Worm (Caenorhabditis elegans) whole organism, L2 larva: Measurements from ENCODE around the gene ire-1.
A peak's percentile ranks its signal among the peaks of the same experiment; 100 is the strongest.

ENCODE experiments used
- C34F6.9 ChIP-seq: fragments of 150-350 bp; optimal IDR thresholded peaks from 2 replicates; lab custom pipeline; 2014; ENCODE audit warnings: missing biosample characterization, missing genetic modification characterization
- F13H6.1 ChIP-seq: sonication (generic microtip); optimal IDR thresholded peaks from 2 replicates; lab custom pipeline; 2016; ENCODE audit warnings: missing genetic modification characterization, missing compliant biosample characterization
- R02D3.7 ChIP-seq: fragments of 150-350 bp; optimal IDR thresholded peaks from 2 replicates; lab custom pipeline; 2014; ENCODE audit warnings: missing biosample characterization, missing genetic modification characterization
- Y55F3AM.14 ChIP-seq: fragments of 200-800 bp; sonication (Bioruptor generic); optimal IDR thresholded peaks from 2 replicates; lab custom pipeline; 2018; ENCODE audit warnings: mild to moderate bottlenecking, missing genetic modification characterization, missing compliant biosample characterization
- ZK546.5 ChIP-seq: sonication (generic microtip); optimal IDR thresholded peaks from 2 replicates; lab custom pipeline; 2017; ENCODE audit warnings: missing biosample characterization, missing genetic modification characterization
- alr-1 ChIP-seq: fragments of 150-350 bp; optimal IDR thresholded peaks from 2 replicates; lab custom pipeline; 2014; ENCODE audit warnings: missing biosample characterization, missing genetic modification characterization
- aly-2 ChIP-seq: fragments of 150-350 bp; optimal IDR thresholded peaks from 2 replicates; lab custom pipeline; 2014; ENCODE audit warnings: missing biosample characterization, missing genetic modification characterization
- ama-1 ChIP-seq: fragments of 150-350 bp; optimal IDR thresholded peaks from 2 replicates; lab custom pipeline; 2018; ENCODE audit warnings: inconsistent platforms
- blmp-1 ChIP-seq: sonication (generic microtip); optimal IDR thresholded peaks from 2 replicates; lab custom pipeline; 2017; ENCODE audit warnings: missing genetic modification characterization, mild to moderate bottlenecking, missing compliant biosample characterization, antibody characterized with exemption, moderate library complexity; ENCODE audit not compliant: insufficient read depth
- ceh-16 ChIP-seq: fragments of 150-350 bp; optimal IDR thresholded peaks from 2 replicates; lab custom pipeline; 2014; ENCODE audit warnings: missing biosample characterization, missing genetic modification characterization
- ceh-82 ChIP-seq: fragments of 150-350 bp; optimal IDR thresholded peaks from 2 replicates; lab custom pipeline; 2014; ENCODE audit warnings: missing biosample characterization, missing genetic modification characterization
- crh-2 ChIP-seq: sonication (generic microtip); optimal IDR thresholded peaks from 2 replicates; lab custom pipeline; 2017; ENCODE audit warnings: missing biosample characterization, missing genetic modification characterization
- dmd-4 ChIP-seq: sonication (generic microtip); optimal IDR thresholded peaks from 2 replicates; lab custom pipeline; 2017; ENCODE audit warnings: missing biosample characterization, missing genetic modification characterization
- egl-27 ChIP-seq: sonication (generic microtip); optimal IDR thresholded peaks from 3 replicates; lab custom pipeline; 2017; ENCODE audit warnings: missing biosample characterization, missing genetic modification reagents, missing genetic modification characterization
- elt-1 ChIP-seq: fragments of 150-350 bp; optimal IDR thresholded peaks from 2 replicates; lab custom pipeline; 2014; ENCODE audit warnings: missing biosample characterization, missing genetic modification characterization
- elt-3 ChIP-seq: sonication (generic microtip); optimal IDR thresholded peaks from 2 replicates; lab custom pipeline; 2017; ENCODE audit warnings: missing biosample characterization, missing genetic modification characterization
- fos-1 ChIP-seq: fragments of 150-350 bp; optimal IDR thresholded peaks from 2 replicates; lab custom pipeline; 2014; ENCODE audit warnings: missing biosample characterization, missing genetic modification characterization
- gmeb-1 ChIP-seq: fragments of 150-350 bp; optimal IDR thresholded peaks from 2 replicates; lab custom pipeline; 2014; ENCODE audit warnings: missing biosample characterization, missing genetic modification characterization
- lin-11 ChIP-seq: fragments of 150-350 bp; sonication (generic microtip); optimal IDR thresholded peaks from 2 replicates; lab custom pipeline; 2014; ENCODE audit warnings: missing biosample characterization, missing genetic modification characterization, inconsistent platforms, mixed read lengths
- lin-13 ChIP-seq: fragments of 150-350 bp; optimal IDR thresholded peaks from 2 replicates; lab custom pipeline; 2014; ENCODE audit warnings: missing biosample characterization, missing genetic modification reagents, missing genetic modification characterization
- lin-39 ChIP-seq: fragments of 150-350 bp; optimal IDR thresholded peaks from 2 replicates; lab custom pipeline; 2014; ENCODE audit warnings: missing biosample characterization, missing genetic modification reagents, missing genetic modification characterization
- lsy-2 ChIP-seq, 2 experiments: fragments of 150-350 bp in 1 of 2; sonication (generic microtip) in 1 of 2; optimal IDR thresholded peaks; 2 replicates each; lab custom pipeline; 2014 to 2017; ENCODE audit warnings: missing biosample characterization in 2 of 2, missing genetic modification characterization in 2 of 2
- mab-5 ChIP-seq: fragments of 150-350 bp; optimal IDR thresholded peaks from 2 replicates; lab custom pipeline; 2014; ENCODE audit warnings: missing biosample characterization, missing genetic modification characterization
- mbf-1 ChIP-seq: sonication (generic microtip); optimal IDR thresholded peaks from 2 replicates; lab custom pipeline; 2017; ENCODE audit warnings: missing biosample characterization, missing genetic modification characterization
- mdl-1 ChIP-seq, 2 experiments: fragments of 150-350 bp in 1 of 2; sonication (generic microtip) in 1 of 2; optimal IDR thresholded peaks; 2 replicates each; lab custom pipeline; 2017; ENCODE audit warnings: missing biosample characterization in 2 of 2, missing genetic modification characterization in 2 of 2
- nhr-10 ChIP-seq: sonication (generic microtip); optimal IDR thresholded peaks from 2 replicates; lab custom pipeline; 2017; ENCODE audit warnings: missing biosample characterization, missing genetic modification characterization
- nhr-11 ChIP-seq: fragments of 150-350 bp; optimal IDR thresholded peaks from 2 replicates; lab custom pipeline; 2014; ENCODE audit warnings: missing biosample characterization, missing genetic modification characterization
- nhr-12 ChIP-seq: fragments of 150-350 bp; optimal IDR thresholded peaks from 2 replicates; lab custom pipeline; 2014; ENCODE audit warnings: missing biosample characterization, missing genetic modification characterization
- nhr-129 ChIP-seq: fragments of 150-350 bp; optimal IDR thresholded peaks from 2 replicates; lab custom pipeline; 2014; ENCODE audit warnings: missing biosample characterization, missing genetic modification characterization
- nhr-21 ChIP-seq: fragments of 150-350 bp; optimal IDR thresholded peaks from 2 replicates; lab custom pipeline; 2014; ENCODE audit warnings: missing biosample characterization, missing genetic modification characterization
- nhr-23 ChIP-seq: fragments of 150-350 bp; optimal IDR thresholded peaks from 2 replicates; lab custom pipeline; 2014; ENCODE audit warnings: missing biosample characterization, missing genetic modification reagents, missing genetic modification characterization
- nhr-237 ChIP-seq: fragments of 150-350 bp; optimal IDR thresholded peaks from 2 replicates; lab custom pipeline; 2014; ENCODE audit warnings: missing biosample characterization, missing genetic modification characterization
- nhr-25 ChIP-seq: fragments of 150-350 bp; sonication (generic microtip); optimal IDR thresholded peaks from 3 replicates; lab custom pipeline; 2014; ENCODE audit warnings: missing biosample characterization, missing genetic modification characterization
- nhr-6 ChIP-seq: fragments of 150-350 bp; optimal IDR thresholded peaks from 2 replicates; lab custom pipeline; 2014; ENCODE audit warnings: missing biosample characterization, missing genetic modification characterization
- nhr-77 ChIP-seq: fragments of 150-350 bp; optimal IDR thresholded peaks from 2 replicates; lab custom pipeline; 2014; ENCODE audit warnings: missing biosample characterization, missing genetic modification characterization
- peb-1 ChIP-seq: fragments of 150-350 bp; optimal IDR thresholded peaks from 2 replicates; lab custom pipeline; 2014; ENCODE audit warnings: missing biosample characterization, missing genetic modification characterization
- sem-4 ChIP-seq: fragments of 150-350 bp; optimal IDR thresholded peaks from 2 replicates; lab custom pipeline; 2014; ENCODE audit warnings: missing biosample characterization, missing genetic modification reagents, missing genetic modification characterization
- skn-1 ChIP-seq: sonication (generic microtip); optimal IDR thresholded peaks from 2 replicates; lab custom pipeline; 2017; ENCODE audit warnings: missing biosample characterization, missing genetic modification characterization
- sma-3 ChIP-seq: sonication (generic microtip); optimal IDR thresholded peaks from 2 replicates; lab custom pipeline; 2016; ENCODE audit warnings: missing genetic modification reagents, missing genetic modification characterization, missing compliant biosample characterization
- sma-9 ChIP-seq, 2 experiments: fragments of 150-350 bp in 1 of 2; sonication (generic microtip) in 1 of 2; optimal IDR thresholded peaks; 2 replicates each; lab custom pipeline; 2014 to 2016; ENCODE audit warnings: missing genetic modification characterization in 2 of 2, mild to moderate bottlenecking in 1 of 2, missing biosample characterization in 1 of 2, missing compliant biosample characterization in 1 of 2, missing genetic modification reagents in 1 of 2, moderate library complexity in 1 of 2
- snpc-4 ChIP-seq: fragments of 150-350 bp; optimal IDR thresholded peaks from 2 replicates; lab custom pipeline; 2014; ENCODE audit warnings: missing biosample characterization, missing genetic modification characterization
- unc-39 ChIP-seq: fragments of 150-350 bp; optimal IDR thresholded peaks from 2 replicates; lab custom pipeline; 2014; ENCODE audit warnings: missing biosample characterization, missing genetic modification characterization
- unc-55 ChIP-seq: fragments of 150-350 bp; sonication (generic microtip); optimal IDR thresholded peaks from 3 replicates; lab custom pipeline; 2014; ENCODE audit warnings: missing biosample characterization, missing genetic modification reagents, missing genetic modification characterization
- unc-62 ChIP-seq: fragments of 150-350 bp; optimal IDR thresholded peaks from 2 replicates; lab custom pipeline; 2014; ENCODE audit warnings: missing biosample characterization, missing genetic modification reagents, missing genetic modification characterization
- zag-1 ChIP-seq: fragments of 150-350 bp; optimal IDR thresholded peaks from 2 replicates; lab custom pipeline; 2014; ENCODE audit warnings: missing biosample characterization, missing genetic modification characterization
- ztf-1 ChIP-seq: fragments of 200-800 bp; sonication (Bioruptor generic); conservative IDR thresholded peaks from 2 replicates; pipeline ENCODE4 v1.3.6; 2022; ENCODE audit warnings: missing genetic modification characterization, missing compliant biosample characterization
- ztf-11 ChIP-seq: sonication (generic microtip); optimal IDR thresholded peaks from 2 replicates; lab custom pipeline; 2017; ENCODE audit warnings: missing biosample characterization, missing genetic modification characterization
- ztf-4 ChIP-seq: fragments of 150-350 bp; optimal IDR thresholded peaks from 2 replicates; lab custom pipeline; 2014; ENCODE audit warnings: missing biosample characterization, missing genetic modification characterization

ire-1 gene

DNA sequence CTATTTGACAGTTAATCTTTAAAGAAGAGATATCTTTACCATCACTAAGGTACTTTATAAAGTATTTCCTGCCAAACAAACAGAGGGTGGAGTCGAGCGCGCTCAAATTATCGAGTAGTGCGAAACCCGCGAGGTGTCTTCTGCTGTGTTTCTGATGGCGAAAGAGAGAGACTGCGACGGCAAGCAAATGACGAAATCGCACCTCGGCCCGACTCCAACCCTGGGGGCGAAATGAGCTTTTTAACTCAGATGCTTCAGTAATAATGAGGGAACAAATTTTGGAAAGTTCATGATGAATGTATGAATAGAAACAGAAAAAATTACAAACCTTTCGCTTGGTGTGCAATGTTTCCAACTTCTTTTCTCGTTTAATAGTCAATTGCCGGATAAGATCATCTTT lies 33.2 kb downstream of the ire-1 start (continued):
- no peak for TF ChIP-seq R02D3.7 (tag; lab: Kevin White, UChicago)
- TF ChIP-seq crh-2 = peak; percentile 69
- no peak for TF ChIP-seq elt-1
- TF ChIP-seq elt-3 (tag; lab: Kevin White, UChicago) = no peak
- no peak for TF ChIP-seq ztf-4 (tag; lab: Kevin White, UChicago)
- no peak for TF ChIP-seq zag-1 (tag; lab: Kevin White, UChicago)
- TF ChIP-seq lsy-2 (tag; optimal IDR thresholded peaks at IDR 0.05; lab: Kevin White, UChicago) = peak; percentile 51
- TF ChIP-seq ZK546.5 (tag; lab: Kevin White, UChicago) = no peak
- no peak for TF ChIP-seq ztf-11 (tag; lab: Kevin White, UChicago)
- peak; percentile 59 for TF ChIP-seq nhr-25 (tag; lab: Kevin White, UChicago)
- TF ChIP-seq sma-3 (GFP tag; lab: Kevin White, UChicago) = peak; percentile 84
- TF ChIP-seq ama-1 (lab: Kevin White, UChicago) = peak; percentile 84
- no peak for TF ChIP-seq unc-39 (tag; lab: Kevin White, UChicago)
- peak; percentile 85 for TF ChIP-seq nhr-129 (tag; lab: Kevin White, UChicago)

DNA sequence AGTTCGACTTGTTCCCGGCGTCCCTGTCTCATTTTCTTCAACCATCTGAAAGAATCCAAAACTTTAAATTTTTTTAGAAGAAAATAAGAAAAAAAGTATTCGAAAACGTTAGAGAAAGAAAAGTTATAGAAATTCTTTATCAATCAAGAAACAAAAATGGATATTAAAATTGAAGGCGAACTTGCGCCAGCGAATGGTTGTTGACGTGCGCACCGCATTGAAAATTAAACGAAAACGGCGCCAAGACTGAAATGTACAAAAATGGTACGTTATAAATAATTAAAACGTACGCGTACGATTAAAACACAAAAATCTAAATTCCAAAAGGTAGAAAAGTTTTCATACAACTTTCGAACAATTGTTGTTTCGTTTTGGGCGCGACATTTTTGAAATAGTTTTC lies 37.9 kb downstream of the ire-1 start, which contains the start of gene K02C4.3:
Gene K02C4.3 (minus strand): TSS at position 51 of the 400 bp plus-strand sequence.
- peak; percentile 81 for TF ChIP-seq C34F6.9 (tag; lab: Kevin White, UChicago)
- peak; percentile 80 for TF ChIP-seq sma-9 (GFP tag; optimal IDR thresholded peaks at IDR 0.05; lab: Kevin White, UChicago)
- no peak for TF ChIP-seq sma-9 (tag; optimal IDR thresholded peaks at IDR 0.05; lab: Kevin White, UChicago)
- TF ChIP-seq dmd-4 = no peak
- no peak for TF ChIP-seq aly-2 (tag; lab: Kevin White, UChicago)
- TF ChIP-seq blmp-1 (tag; lab: Kevin White, UChicago) = no peak
- no peak for TF ChIP-seq ZK546.5 (tag; lab: Kevin White, UChicago)
- TF ChIP-seq unc-55 (GFP tag; lab: Kevin White, UChicago) = peak; percentile 69
- no peak for TF ChIP-seq ceh-82 (tag; lab: Kevin White, UChicago)
- peak; percentile 16 for TF ChIP-seq nhr-6
- no peak for TF ChIP-seq ztf-1 (GFP tag; lab: Robert Waterston, UW)
- no peak for TF ChIP-seq peb-1 (tag; lab: Kevin White, UChicago)
- peak; percentile 61 to 87 for TF ChIP-seq lsy-2 (tag; optimal IDR thresholded peaks at IDR 0.05; lab: Kevin White, UChicago)
- TF ChIP-seq nhr-12 (tag; lab: Kevin White, UChicago) = no peak
- peak; percentile 63 for TF ChIP-seq sma-3 (GFP tag; lab: Kevin White, UChicago)
- no peak for TF ChIP-seq mbf-1
- TF ChIP-seq skn-1 (tag; lab: Kevin White, UChicago) = no peak
- peak; percentile 55 for TF ChIP-seq F13H6.1 (tag; lab: Kevin White, UChicago)
- peak; percentile 40 for TF ChIP-seq mab-5 (tag; lab: Kevin White, UChicago)
- TF ChIP-seq elt-3 (tag; lab: Kevin White, UChicago) = no peak
- TF ChIP-seq fos-1 (tag; lab: Kevin White, UChicago) = peak; percentile 53
- no peak for TF ChIP-seq unc-39 (tag; lab: Kevin White, UChicago)
- TF ChIP-seq nhr-11 = no peak
- no peak for TF ChIP-seq nhr-77 (tag; lab: Kevin White, UChicago)
- no peak for TF ChIP-seq ama-1 (lab: Kevin White, UChicago)
- no peak for TF ChIP-seq ceh-16 (tag; lab: Kevin White, UChicago)
- peak; percentile 51 for TF ChIP-seq ztf-4 (tag; lab: Kevin White, UChicago)
- TF ChIP-seq snpc-4 (tag; lab: Kevin White, UChicago) = peak; percentile 87
- TF ChIP-seq nhr-10 = no peak
- no peak for TF ChIP-seq Y55F3AM.14 (GFP tag; lab: Kevin White, UChicago)
- no peak for TF ChIP-seq nhr-237 (tag; lab: Kevin White, UChicago)
- peak; percentile 65 for TF ChIP-seq lin-13 (GFP tag; lab: Kevin White, UChicago)
- no peak for TF ChIP-seq R02D3.7 (tag; lab: Kevin White, UChicago)
- no peak for TF ChIP-seq lin-39 (tag; lab: Kevin White, UChicago)
- TF ChIP-seq mdl-1 (tag; optimal IDR thresholded peaks at IDR 0.05; lab: Kevin White, UChicago) = no peak
- peak; percentile 52 for TF ChIP-seq lin-11 (tag; lab: Kevin White, UChicago)
- TF ChIP-seq nhr-129 (tag; lab: Kevin White, UChicago) = peak; percentile 64
- TF ChIP-seq egl-27 (tag; lab: Kevin White, UChicago) = no peak
- TF ChIP-seq crh-2 = peak; percentile 83
- no peak for TF ChIP-seq elt-1
- TF ChIP-seq alr-1 (tag; lab: Kevin White, UChicago) = no peak
- peak; percentile 24 for TF ChIP-seq sem-4 (tag; lab: Kevin White, UChicago)
- peak; percentile 51 for TF ChIP-seq nhr-21
- TF ChIP-seq nhr-23 = no peak
- peak; percentile 66 for TF ChIP-seq nhr-25 (tag; lab: Kevin White, UChicago)
- TF ChIP-seq gmeb-1 (tag; lab: Kevin White, UChicago) = peak; percentile 92
- TF ChIP-seq ztf-11 (tag; lab: Kevin White, UChicago) = no peak
- TF ChIP-seq unc-62 (GFP tag; lab: Kevin White, UChicago) = no peak
- no peak for TF ChIP-seq zag-1 (tag; lab: Kevin White, UChicago)
